Worm (Caenorhabditis elegans): Measurements from ENCODE around the gene sri-70.

Gene sri-70

DNA sequence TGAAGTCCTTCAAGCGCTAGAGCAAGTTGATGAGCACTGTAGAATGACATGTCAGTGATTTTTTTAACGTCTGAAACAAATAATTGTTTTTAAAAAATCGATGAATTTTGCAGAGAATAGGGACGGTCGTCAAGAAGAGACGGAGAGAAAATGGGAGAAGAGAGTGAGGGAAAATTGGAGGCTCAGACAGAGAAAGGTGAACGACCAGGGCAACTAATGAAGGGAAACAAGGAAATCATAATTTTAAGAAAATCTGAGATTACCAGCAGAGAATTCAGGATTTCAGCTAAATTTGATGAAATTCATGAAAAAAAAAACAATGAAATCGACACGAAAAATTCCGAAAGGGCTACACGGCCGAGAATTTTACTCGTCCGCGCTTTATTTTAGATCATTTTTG is 12.2 kb downstream of the sri-70 start, which contains the start of gene F31E9.6:
TSS of gene F31E9.6 (minus strand) at position 91 of the 400 bp plus-strand sequence.
- TF ChIP-seq R02D3.7 (tag; optimal IDR thresholded peaks at IDR 0.05), result no peak
- no peak for TF ChIP-seq mab-5 (tag; optimal IDR thresholded peaks at IDR 0.05)
- TF ChIP-seq lin-11 (tag; optimal IDR thresholded peaks at IDR 0.05), result no peak
- no peak for TF ChIP-seq nhr-77 (tag; optimal IDR thresholded peaks at IDR 0.05)
- no peak for TF ChIP-seq nhr-10 (tag; optimal IDR thresholded peaks at IDR 0.05)
- TF ChIP-seq Y55F3AM.14 (GFP tag; optimal IDR thresholded peaks at IDR 0.05), result no peak
- TF ChIP-seq nhr-11 (tag; optimal IDR thresholded peaks at IDR 0.05), result no peak
- TF ChIP-seq sem-4 (tag; optimal IDR thresholded peaks at IDR 0.05), result no peak

DNA sequence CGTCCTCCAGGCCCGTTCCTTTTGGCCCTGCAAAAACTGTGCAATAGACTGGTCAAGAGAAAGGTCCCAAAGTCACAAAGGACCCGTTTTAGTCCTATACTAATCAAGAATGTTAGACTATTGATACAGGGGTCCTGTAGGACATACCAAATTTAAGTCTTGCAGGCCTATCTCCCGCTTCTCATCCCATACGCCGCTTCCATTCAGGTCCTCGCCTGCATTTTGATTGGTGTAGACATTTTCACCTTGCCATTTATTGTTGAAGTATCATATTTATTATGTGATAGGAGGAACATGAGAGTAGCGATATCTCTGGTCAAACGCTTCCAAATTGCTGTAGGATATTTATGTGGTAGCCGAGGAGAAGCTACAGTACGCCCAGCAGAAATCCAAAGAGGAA is 14.4 kb downstream of the sri-70 start:
- TF ChIP-seq nhr-23 (tag; optimal IDR thresholded peaks at IDR 0.05) (no peak), ceh-82 (tag; optimal IDR thresholded peaks at IDR 0.05) (no peak), sem-4 (tag; optimal IDR thresholded peaks at IDR 0.05) (no peak), gmeb-1 (tag; optimal IDR thresholded peaks at IDR 0.05) (no peak), unc-39 (tag; optimal IDR thresholded peaks at IDR 0.05) (no peak), nhr-12 (tag; optimal IDR thresholded peaks at IDR 0.05) (no peak), zag-1 (tag; optimal IDR thresholded peaks at IDR 0.05) (no peak), lin-39 (tag; optimal IDR thresholded peaks at IDR 0.05) (no peak), nhr-11 (tag; optimal IDR thresholded peaks at IDR 0.05) (no peak), peb-1 (tag; optimal IDR thresholded peaks at IDR 0.05) (no peak), mdl-1 (tag; optimal IDR thresholded peaks at IDR 0.05) (no peak), skn-1 (tag; optimal IDR thresholded peaks at IDR 0.05) (no peak), ceh-16 (tag; optimal IDR thresholded peaks at IDR 0.05) (no peak), fos-1 (tag; optimal IDR thresholded peaks at IDR 0.05) (no peak)

DNA sequence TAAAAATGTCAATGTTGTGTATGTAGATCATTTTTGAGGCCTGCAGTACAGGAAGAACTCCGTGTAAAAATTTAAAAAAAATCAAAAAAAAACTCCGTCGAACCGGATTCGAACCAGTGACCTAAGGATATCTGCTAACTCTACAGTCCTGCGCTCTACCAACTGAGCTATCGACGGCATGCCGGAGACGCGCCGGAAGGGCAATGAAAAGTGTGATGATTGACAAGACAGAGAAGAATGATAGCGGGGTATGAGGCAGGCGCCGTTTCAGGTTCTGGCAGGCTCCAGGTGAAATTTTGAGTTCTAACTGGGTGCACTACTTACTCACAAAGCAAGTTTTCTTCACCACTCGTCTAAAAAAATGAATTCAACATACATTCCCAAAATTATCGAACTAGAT is 14.9 kb downstream of the sri-70 start, which contains the start of gene srz-58:
TSS of gene srz-58 (plus strand) at position 362 of the 400 bp plus-strand sequence.
- TF ChIP-seq Y55F3AM.14 (GFP tag; optimal IDR thresholded peaks at IDR 0.05) (no peak), lin-11 (tag; optimal IDR thresholded peaks at IDR 0.05) (no peak), sma-9 (GFP tag; optimal IDR thresholded peaks at IDR 0.05) (no peak), sma-9 (tag; optimal IDR thresholded peaks at IDR 0.05) (no peak), fos-1 (tag; optimal IDR thresholded peaks at IDR 0.05) (no peak), dmd-4 (tag; optimal IDR thresholded peaks at IDR 0.05) (no peak), snpc-4 (tag; optimal IDR thresholded peaks at IDR 0.05) (no peak), mdl-1 (tag; optimal IDR thresholded peaks at IDR 0.05) (no peak)

DNA sequence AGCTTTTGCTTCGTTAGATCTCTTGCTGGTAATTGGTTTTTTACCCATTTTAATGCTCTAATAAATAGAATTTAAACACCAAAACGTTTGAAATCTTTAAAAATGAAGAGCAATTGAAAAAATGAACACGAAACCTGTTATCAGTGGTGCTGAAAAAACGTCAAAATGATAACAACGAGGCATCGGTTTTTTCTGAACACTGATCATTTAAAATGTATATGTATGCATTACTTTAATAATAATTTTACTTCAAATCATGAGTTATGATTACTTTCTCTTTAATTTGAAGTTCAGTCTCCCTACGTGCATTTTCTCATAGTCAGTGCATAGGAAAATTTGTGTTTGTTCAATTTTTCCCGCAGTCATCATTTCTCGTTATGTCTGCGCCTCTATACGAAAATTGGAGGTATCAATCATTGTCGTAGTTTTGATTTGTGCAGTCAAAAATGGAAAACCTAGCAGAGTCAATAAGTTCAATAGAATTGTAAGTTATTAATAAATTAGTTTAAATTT is 19.6 kb downstream of the sri-70 start, which contains the start of gene F31E9.3:
TSS of gene F31E9.3 (plus strand) at position 194 of the 513 bp plus-strand sequence.
- TF ChIP-seq snpc-4 (tag; optimal IDR thresholded peaks at IDR 0.05), result no peak
- peak; percentile 2 for TF ChIP-seq fos-1 (tag; optimal IDR thresholded peaks at IDR 0.05)

DNA sequence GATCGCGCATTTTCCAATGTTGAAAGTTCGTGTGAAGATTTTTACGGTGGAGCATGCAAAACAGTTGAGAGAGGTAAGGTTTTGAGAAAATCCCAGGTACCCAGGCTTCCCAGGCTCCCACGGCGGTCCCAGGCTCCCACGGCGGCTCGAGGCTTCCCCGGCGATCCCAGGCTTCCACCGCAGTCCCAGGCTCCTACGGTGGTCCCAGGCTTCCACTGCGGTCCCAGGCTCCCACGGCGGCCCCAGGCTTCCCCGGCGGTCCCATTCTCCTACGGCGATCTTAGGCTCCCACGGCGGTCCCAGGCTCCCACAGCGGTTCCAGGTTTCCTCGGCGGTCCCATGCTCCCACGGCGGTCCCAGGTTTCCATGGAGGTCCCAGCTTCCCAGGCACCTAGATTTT is 21.0 kb downstream of the sri-70 start:
- TF ChIP-seq ceh-82 (tag; optimal IDR thresholded peaks at IDR 0.05) (no peak), unc-55 (GFP tag; optimal IDR thresholded peaks at IDR 0.05) (no peak), elt-3 (tag; optimal IDR thresholded peaks at IDR 0.05) (no peak), ztf-11 (tag; optimal IDR thresholded peaks at IDR 0.05) (no peak), mbf-1 (tag; optimal IDR thresholded peaks at IDR 0.05) (no peak), nhr-237 (tag; optimal IDR thresholded peaks at IDR 0.05) (no peak), sma-3 (GFP tag; optimal IDR thresholded peaks at IDR 0.05) (no peak), nhr-129 (tag; optimal IDR thresholded peaks at IDR 0.05) (no peak)

DNA sequence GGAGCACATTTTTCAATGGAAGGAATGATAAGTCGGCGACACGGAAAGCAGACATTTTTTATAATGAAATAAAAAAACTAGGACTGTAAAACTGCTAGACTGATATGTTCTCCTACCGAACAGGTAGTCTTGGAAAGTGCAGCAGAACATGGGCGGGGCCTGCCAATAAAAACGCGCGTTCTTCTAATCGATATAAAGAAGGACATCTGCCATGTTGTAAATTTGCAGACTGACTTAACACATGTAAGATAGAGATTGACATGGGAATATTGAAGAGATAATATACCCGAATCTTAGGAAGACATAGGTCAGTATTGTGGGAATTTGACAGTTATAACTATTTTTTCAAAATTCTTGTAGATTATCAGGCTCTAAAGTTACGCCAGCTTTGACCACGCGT is 25.0 kb downstream of the sri-70 start, which contains the start of gene sdz-16:
TSS of gene sdz-16 (minus strand) at position 101 of the 400 bp plus-strand sequence.
- TF ChIP-seq nhr-6 (tag; optimal IDR thresholded peaks at IDR 0.05) (no peak), fos-1 (tag; optimal IDR thresholded peaks at IDR 0.05) (no peak), nhr-25 (tag; optimal IDR thresholded peaks at IDR 0.05) (no peak), egl-27 (tag; optimal IDR thresholded peaks at IDR 0.05) (no peak), sma-3 (GFP tag; optimal IDR thresholded peaks at IDR 0.05) (no peak), nhr-21 (tag; optimal IDR thresholded peaks at IDR 0.05) (no peak), C34F6.9 (tag; optimal IDR thresholded peaks at IDR 0.05) (no peak), Y55F3AM.14 (GFP tag; optimal IDR thresholded peaks at IDR 0.05) (no peak), nhr-77 (tag; optimal IDR thresholded peaks at IDR 0.05) (no peak), ztf-1 (GFP tag; conservative IDR thresholded peaks at IDR 0.05) (no peak), nhr-129 (tag; optimal IDR thresholded peaks at IDR 0.05) (no peak), ama-1 (optimal IDR thresholded peaks at IDR 0.05) (no peak)

Data from whole organism, L2 larva.